Fruit fly (Drosophila melanogaster) S2 (cell line): ENCODE data around the gene Pburs.

Experiments
- CG8478 ChIP-seq: fragments of >200 bp; optimal IDR thresholded peaks from 2 replicates; lab custom pipeline; 2018
- CTCF ChIP-seq, 2 experiments: fragments of >200 bp; optimal IDR thresholded peaks; 2 replicates each; lab custom pipeline; 2018

Pburs gene

DNA sequence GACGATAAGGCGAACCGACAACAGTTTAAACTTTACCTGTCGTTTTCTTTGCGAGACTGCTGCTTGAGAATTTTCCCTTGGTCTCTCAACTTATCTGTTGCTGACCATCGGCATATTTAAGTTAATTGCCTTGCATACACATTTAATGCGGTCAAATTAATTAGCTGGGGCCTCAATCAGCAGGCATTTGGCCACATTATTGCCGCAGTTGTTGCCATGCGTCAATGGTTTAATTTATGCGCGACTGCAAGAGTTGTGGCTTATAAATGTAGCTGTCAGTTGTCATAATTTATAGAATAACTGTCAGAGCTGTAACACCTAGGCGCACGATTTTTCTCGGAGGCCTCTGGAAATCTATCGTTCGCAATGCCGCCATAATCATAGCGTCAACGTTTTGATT lies 43.1 kb downstream of the Pburs start:
- no peak for TF ChIP-seq CG8478 (lab: Kevin White, UChicago)
- no peak for TF ChIP-seq CTCF (optimal IDR thresholded peaks at IDR 0.05; lab: Kevin White, UChicago)

DNA sequence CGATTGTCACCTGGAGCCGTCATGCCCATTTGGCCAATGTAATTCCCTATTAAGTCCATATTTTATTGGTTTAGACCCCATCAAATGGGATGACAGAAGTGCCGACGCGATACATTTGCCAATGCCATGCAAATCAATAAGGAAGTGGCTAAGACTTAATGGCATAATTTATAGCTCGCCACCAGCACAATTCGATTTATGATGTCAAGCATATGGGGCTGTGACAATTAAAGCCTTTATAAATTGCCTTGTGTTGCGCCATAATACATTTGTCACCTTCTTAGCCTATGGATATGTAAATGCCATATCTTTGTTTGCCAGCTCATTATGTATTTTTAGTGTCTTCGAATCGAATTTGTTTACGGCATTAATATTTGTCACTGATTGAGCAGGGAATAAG lies 43.9 kb downstream of the Pburs start:
- TF ChIP-seq CTCF (optimal IDR thresholded peaks at IDR 0.05; lab: Kevin White, UChicago) (no peak), CG8478 (lab: Kevin White, UChicago) (no peak)

DNA sequence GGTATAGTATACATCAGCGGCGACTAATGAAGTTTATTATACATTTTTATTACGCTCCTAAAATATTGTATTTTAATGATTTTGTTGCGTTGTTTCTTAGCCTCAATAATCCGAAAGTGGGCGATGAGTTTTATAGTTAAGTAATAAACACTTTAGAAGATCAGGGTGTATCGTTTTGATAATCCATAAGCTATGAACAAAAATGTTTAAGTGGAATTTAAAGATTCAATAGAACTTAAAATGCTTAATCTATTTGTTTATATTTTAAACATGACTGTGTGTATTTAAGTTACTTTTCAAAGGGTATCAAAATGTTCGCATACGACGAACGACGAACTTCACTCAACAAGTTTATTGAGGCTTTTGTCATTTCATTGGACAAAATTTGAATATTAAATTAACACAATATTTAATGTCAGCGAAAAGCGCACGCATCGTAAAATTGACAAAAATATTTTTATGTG lies 44.8 kb downstream of the Pburs start:
- TF ChIP-seq CG8478 (lab: Kevin White, UChicago) (no peak), CTCF (optimal IDR thresholded peaks at IDR 0.05; lab: Kevin White, UChicago) (no peak)

DNA sequence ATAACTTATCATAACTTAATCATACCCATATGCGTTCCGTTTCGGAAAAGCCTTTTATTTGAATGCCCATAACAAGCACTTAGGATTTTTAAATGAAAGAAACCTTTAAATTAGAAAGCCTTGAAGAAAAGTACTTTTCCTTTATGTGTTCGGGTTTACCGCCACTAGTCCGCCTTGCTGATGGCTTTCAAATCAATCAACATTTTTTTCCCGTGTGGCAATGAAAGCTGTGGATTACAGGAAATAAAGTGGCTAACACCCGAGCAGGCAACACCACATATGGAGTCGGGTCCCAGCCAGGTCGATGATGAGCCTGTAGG lies 46.4 kb downstream of the Pburs start:
- TF ChIP-seq CTCF (optimal IDR thresholded peaks at IDR 0.05; lab: Kevin White, UChicago) = no peak
- TF ChIP-seq CG8478 (lab: Kevin White, UChicago) = no peak

DNA sequence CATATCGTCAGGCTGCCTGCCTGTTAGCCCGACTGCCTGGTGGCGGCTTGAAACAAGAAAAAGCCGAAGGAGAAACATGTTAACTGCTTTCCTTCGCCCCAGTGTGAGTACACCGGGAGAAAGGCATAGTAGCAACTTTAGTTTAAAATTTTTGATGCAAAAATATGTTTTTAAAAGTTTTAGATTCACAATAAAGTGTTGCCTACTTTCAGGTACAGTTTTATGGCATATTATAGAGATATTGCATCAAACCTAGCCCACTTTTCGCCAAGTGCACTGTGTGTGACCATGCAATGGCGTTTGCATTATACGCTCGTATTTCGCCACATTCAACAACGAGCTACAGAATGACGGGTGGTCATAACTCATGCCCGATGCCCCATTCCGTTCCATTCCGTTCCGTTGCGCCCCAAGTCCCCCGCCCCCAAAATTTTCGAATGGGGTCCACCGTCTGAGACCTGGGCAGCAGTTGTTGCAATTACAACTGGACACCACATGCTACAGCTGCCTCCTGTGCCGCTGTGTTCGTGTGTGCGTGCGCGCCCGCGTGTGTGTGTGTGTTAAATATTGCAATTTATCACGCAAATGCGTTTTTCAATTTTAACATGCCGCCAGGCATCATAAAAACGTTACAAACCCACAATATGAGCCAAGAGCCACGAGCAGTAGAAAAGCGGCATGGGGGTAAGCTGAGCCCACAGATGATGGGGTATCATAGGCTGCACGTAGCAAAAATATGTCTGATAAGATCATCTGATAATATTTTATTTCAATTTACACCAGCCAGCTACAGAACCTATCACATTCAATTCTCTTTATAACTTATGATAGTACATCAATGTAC lies 47.0 kb downstream of the Pburs start:
- no peak for TF ChIP-seq CTCF (optimal IDR thresholded peaks at IDR 0.05; lab: Kevin White, UChicago)
- no peak for TF ChIP-seq CG8478 (lab: Kevin White, UChicago)

DNA sequence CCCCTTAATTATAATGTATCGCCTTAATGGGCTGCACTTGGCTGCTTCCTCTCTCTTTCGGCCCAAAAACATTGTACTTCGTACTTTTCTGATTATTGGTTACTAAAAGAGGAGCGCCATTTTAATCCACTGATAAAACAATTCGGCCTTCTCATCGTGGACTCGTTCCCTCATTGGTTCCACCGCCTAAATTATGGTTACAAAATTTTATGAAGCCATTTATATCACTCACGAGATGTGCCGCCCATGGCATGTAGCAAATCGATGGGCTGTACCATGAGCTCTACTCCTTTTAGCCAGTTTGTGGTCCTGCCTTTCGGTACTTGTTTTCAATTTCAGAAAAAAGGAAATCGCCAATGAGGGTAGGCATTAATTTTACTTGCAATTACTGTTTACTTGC lies 48.3 kb downstream of the Pburs start:
- TF ChIP-seq CG8478 (lab: Kevin White, UChicago) (no peak), CTCF (optimal IDR thresholded peaks at IDR 0.05; lab: Kevin White, UChicago) (no peak)

DNA sequence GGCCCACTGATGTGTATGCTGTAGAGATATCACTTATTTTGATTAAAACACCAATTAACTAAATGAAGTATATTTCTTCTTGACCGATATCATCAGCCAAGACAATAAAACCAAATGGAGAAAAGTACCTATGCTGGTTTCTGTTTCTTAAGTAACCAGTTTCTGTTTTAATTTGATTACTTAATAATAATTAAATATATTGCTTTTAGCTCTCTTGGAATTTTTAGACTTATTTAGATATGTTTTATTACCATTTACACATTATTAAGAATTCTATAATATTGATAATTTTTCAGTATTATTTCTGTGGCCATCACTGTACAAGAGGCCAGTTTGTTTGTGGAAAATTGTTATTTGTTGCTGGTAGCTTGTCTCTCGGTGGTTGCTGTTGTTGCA lies 49.9 kb downstream of the Pburs start:
- no peak for TF ChIP-seq CG8478 (lab: Kevin White, UChicago)
- no peak for TF ChIP-seq CTCF (optimal IDR thresholded peaks at IDR 0.05; lab: Kevin White, UChicago)
